Fruit fly (Drosophila melanogaster) whole organism: ENCODE measurements around the gene CG33514.

ENCODE experiments used
- pan ChIP-seq: fragments of >200 bp; optimal IDR thresholded peaks from 2 replicates; lab custom pipeline; 2017
- psq ChIP-seq: fragments of >200 bp; optimal IDR thresholded peaks from 2 replicates; lab custom pipeline; 2017
- usp ChIP-seq: fragments of >200 bp; optimal IDR thresholded peaks from 2 replicates; lab custom pipeline; 2017; ENCODE audit warnings: missing biosample characterization, missing genetic modification characterization, mixed read lengths

- no peak for TF ChIP-seq pan
- no peak for TF ChIP-seq psq (lab: Kevin White, UChicago)
- no peak for TF ChIP-seq usp (GFP tag; lab: Kevin White, UChicago)
Observed at dm6 chr3L:4397137-4397536, 31.9 kb downstream of the CG33514 start.
